Worm (Caenorhabditis elegans) whole organism, L1 larva: ENCODE results near the gene F58A3.4.
A peak's percentile ranks its signal among the peaks of the same experiment; 100 is the strongest.

Experiments used
- C16A3.4 ChIP-seq: fragments of 150-350 bp; optimal IDR thresholded peaks from 2 replicates; lab custom pipeline; 2014; ENCODE audit warnings: missing biosample characterization, missing genetic modification characterization
- F16B12.6 ChIP-seq: fragments of 150-350 bp; optimal IDR thresholded peaks from 2 replicates; lab custom pipeline; 2014; ENCODE audit warnings: missing biosample characterization, missing genetic modification characterization
- Y116A8C.19 ChIP-seq: sonication (generic microtip); optimal IDR thresholded peaks from 2 replicates; lab custom pipeline; 2016; ENCODE audit warnings: missing compliant biosample characterization, missing genetic modification characterization, borderline replicate concordance
- aha-1 ChIP-seq: fragments of 150-350 bp; optimal IDR thresholded peaks from 2 replicates; lab custom pipeline; 2014; ENCODE audit warnings: missing biosample characterization, missing genetic modification characterization
- alr-1 ChIP-seq: fragments of 200-800 bp; sonication (Bioruptor generic); optimal IDR thresholded peaks from 2 replicates; lab custom pipeline; 2018; ENCODE audit warnings: borderline replicate concordance, mild to moderate bottlenecking, missing genetic modification characterization, missing compliant biosample characterization
- aly-2 ChIP-seq: fragments of 150-350 bp; optimal IDR thresholded peaks from 2 replicates; lab custom pipeline; 2014; ENCODE audit warnings: missing biosample characterization, missing genetic modification characterization
- ceh-63 ChIP-seq: fragments of 200-800 bp; sonication (Bioruptor generic); optimal IDR thresholded peaks from 2 replicates; lab custom pipeline; 2018; ENCODE audit warnings: mild to moderate bottlenecking, missing genetic modification characterization, missing compliant biosample characterization
- ceh-8 ChIP-seq: fragments of 200-800 bp; sonication (Bioruptor generic); optimal IDR thresholded peaks from 2 replicates; lab custom pipeline; 2018; ENCODE audit warnings: mild to moderate bottlenecking, missing genetic modification characterization, moderate library complexity, missing compliant biosample characterization
- ceh-82 ChIP-seq, 3 experiments: fragments of 150-350 bp in 1 of 3; sonication (generic microtip) in 2 of 3; optimal IDR thresholded peaks; 2 replicates each; lab custom pipeline; 2014 to 2017; ENCODE audit warnings: missing biosample characterization in 3 of 3, missing genetic modification characterization in 3 of 3
- ceh-90 ChIP-seq: sonication (generic microtip); optimal IDR thresholded peaks from 2 replicates; lab custom pipeline; 2016; ENCODE audit warnings: missing genetic modification characterization, missing compliant biosample characterization
- dsc-1 ChIP-seq: sonication (generic microtip); optimal IDR thresholded peaks from 2 replicates; lab custom pipeline; 2016; ENCODE audit warnings: mild to moderate bottlenecking, missing genetic modification characterization, missing compliant biosample characterization
- efl-1 ChIP-seq, 4 experiments: fragments of 150-350 bp; optimal IDR thresholded peaks in 3 of 4; peaks in 1 of 4; 1 replicate in 1 of 4; 2 replicates in 3 of 4; lab custom pipeline; 2014; ENCODE audit warnings: missing biosample characterization in 2 of 4, missing genetic modification characterization in 2 of 4, missing genetic modification reagents in 2 of 4
- egl-13 ChIP-seq: sonication (generic microtip); optimal IDR thresholded peaks from 2 replicates; lab custom pipeline; 2016; ENCODE audit warnings: missing genotype, missing genetic modification reagents, missing genetic modification characterization, missing compliant biosample characterization
- egl-27 ChIP-seq, 2 experiments: fragments of 150-350 bp in 1 of 2; sonication (generic microtip); optimal IDR thresholded peaks; 3 replicates each; lab custom pipeline; 2017 to 2018; ENCODE audit warnings: missing biosample characterization in 2 of 2, missing genetic modification characterization in 2 of 2, missing genetic modification reagents in 2 of 2
- elt-2 ChIP-seq: sonication (generic microtip); optimal IDR thresholded peaks from 2 replicates; lab custom pipeline; 2016; ENCODE audit warnings: missing genetic modification characterization, mild to moderate bottlenecking, inconsistent platforms, missing compliant biosample characterization, missing genetic modification reagents
- elt-3 ChIP-seq, 6 experiments: fragments of 150-350 bp in 1 of 6; sonication (generic microtip); optimal IDR thresholded peaks; 2 replicates each; lab custom pipeline; 2017 to 2018; ENCODE audit warnings: missing biosample characterization in 6 of 6, missing genetic modification characterization in 6 of 6, inconsistent platforms in 1 of 6
- irx-1 ChIP-seq: sonication (generic microtip); optimal IDR thresholded peaks from 2 replicates; lab custom pipeline; 2016; ENCODE audit warnings: missing genetic modification characterization, missing compliant biosample characterization
- lin-13 ChIP-seq: fragments of 150-350 bp; optimal IDR thresholded peaks from 2 replicates; lab custom pipeline; 2014; ENCODE audit warnings: missing biosample characterization, missing genetic modification reagents, missing genetic modification characterization
- lin-14 ChIP-seq: fragments of 200-800 bp; sonication (Bioruptor generic); optimal IDR thresholded peaks from 2 replicates; lab custom pipeline; 2018; ENCODE audit warnings: mild to moderate bottlenecking, missing genetic modification characterization, moderate library complexity, missing compliant biosample characterization
- lin-15B ChIP-seq: fragments of 150-350 bp; sonication (generic microtip); optimal IDR thresholded peaks from 3 replicates; lab custom pipeline; 2014; ENCODE audit warnings: missing biosample characterization, missing genetic modification characterization
- mab-9 ChIP-seq: fragments of 200-800 bp; sonication (Bioruptor generic); IDR thresholded peaks from 2 replicates; pipeline ENCODE4 v1.3.6; 2022; ENCODE audit warnings: missing genetic modification reagents, missing genetic modification characterization, missing compliant biosample characterization
- nhr-11 ChIP-seq: fragments of 150-350 bp; optimal IDR thresholded peaks from 2 replicates; lab custom pipeline; 2014; ENCODE audit warnings: missing biosample characterization, missing genetic modification characterization
- nhr-20 ChIP-seq: sonication (generic microtip); optimal IDR thresholded peaks from 2 replicates; lab custom pipeline; 2016; ENCODE audit warnings: mild to moderate bottlenecking, missing genetic modification characterization, missing compliant biosample characterization
- nhr-28 ChIP-seq: fragments of 150-350 bp; optimal IDR thresholded peaks from 2 replicates; lab custom pipeline; 2014; ENCODE audit warnings: missing biosample characterization, missing genetic modification characterization
- nhr-76 ChIP-seq: sonication (generic microtip); optimal IDR thresholded peaks from 2 replicates; lab custom pipeline; 2017; ENCODE audit warnings: missing biosample characterization, missing genetic modification characterization
- nhr-77 ChIP-seq: fragments of 150-350 bp; optimal IDR thresholded peaks from 2 replicates; lab custom pipeline; 2014; ENCODE audit warnings: missing biosample characterization, missing genetic modification characterization
- nhr-85 ChIP-seq: sonication (generic microtip); peaks from one replicate; lab custom pipeline; 2016; ENCODE audit warnings: missing genetic modification characterization, inconsistent platforms, missing compliant biosample characterization
- nhr-90 ChIP-seq: sonication (generic microtip); optimal IDR thresholded peaks from 2 replicates; lab custom pipeline; 2016; ENCODE audit warnings: mild to moderate bottlenecking, missing genetic modification characterization, missing compliant biosample characterization; ENCODE audit not compliant: poor library complexity
- pag-3 ChIP-seq: sonication (generic microtip); optimal IDR thresholded peaks from 2 replicates; lab custom pipeline; 2017; ENCODE audit warnings: missing genetic modification characterization, mild to moderate bottlenecking, missing compliant biosample characterization, antibody characterized with exemption, borderline replicate concordance; ENCODE audit not compliant: insufficient read depth
- pax-3 ChIP-seq: fragments of 200-800 bp; sonication (Bioruptor generic); optimal IDR thresholded peaks from 2 replicates; lab custom pipeline; 2018; ENCODE audit warnings: mild to moderate bottlenecking, missing genetic modification characterization, moderate library complexity, missing compliant biosample characterization
- pqm-1 ChIP-seq: sonication (generic microtip); optimal IDR thresholded peaks from 3 replicates; lab custom pipeline; 2017; ENCODE audit warnings: missing biosample characterization, missing genetic modification characterization
- rnt-1 ChIP-seq: sonication (generic microtip); optimal IDR thresholded peaks from 2 replicates; lab custom pipeline; 2016; ENCODE audit warnings: mild to moderate bottlenecking, missing genetic modification characterization, moderate library complexity, missing compliant biosample characterization
- skn-1 ChIP-seq: fragments of 150-350 bp; optimal IDR thresholded peaks from 2 replicates; lab custom pipeline; 2014; ENCODE audit warnings: missing biosample characterization, missing genetic modification characterization
- sox-4 ChIP-seq: sonication (generic microtip); optimal IDR thresholded peaks from 2 replicates; lab custom pipeline; 2016; ENCODE audit warnings: missing genetic modification characterization, missing compliant biosample characterization
- sptf-1 ChIP-seq: fragments of 150-350 bp; optimal IDR thresholded peaks from 2 replicates; lab custom pipeline; 2014; ENCODE audit warnings: missing biosample characterization, missing genetic modification characterization
- sup-37 ChIP-seq: fragments of 200-800 bp; sonication (Bioruptor generic); optimal IDR thresholded peaks from 2 replicates; lab custom pipeline; 2018; ENCODE audit warnings: mild to moderate bottlenecking, missing genetic modification characterization, missing compliant biosample characterization
- tbx-2 ChIP-seq: sonication (generic microtip); optimal IDR thresholded peaks from 2 replicates; lab custom pipeline; 2016; ENCODE audit warnings: missing genetic modification characterization, missing compliant biosample characterization
- unc-98 ChIP-seq: fragments of 200-800 bp; sonication (Bioruptor generic); IDR thresholded peaks from 2 replicates; pipeline ENCODE4 v1.3.6; 2022; ENCODE audit warnings: missing genetic modification characterization, missing compliant biosample characterization
- vab-15 ChIP-seq: sonication (generic microtip); optimal IDR thresholded peaks from 2 replicates; lab custom pipeline; 2017; ENCODE audit warnings: missing genotype, mild to moderate bottlenecking, missing genetic modification characterization, missing compliant biosample characterization
- xbp-1 ChIP-seq: sonication (generic microtip); optimal IDR thresholded peaks from 2 replicates; lab custom pipeline; 2016; ENCODE audit warnings: missing genetic modification characterization, missing compliant biosample characterization
- zag-1 ChIP-seq: fragments of 150-350 bp; optimal IDR thresholded peaks from 2 replicates; lab custom pipeline; 2014; ENCODE audit warnings: missing biosample characterization, missing genetic modification characterization
- ztf-4 ChIP-seq: fragments of 150-350 bp; optimal IDR thresholded peaks from 2 replicates; lab custom pipeline; 2014; ENCODE audit warnings: missing biosample characterization, missing genetic modification characterization

F58A3.4 gene

ce11 chrX:11033128-11033951, 22.9 kb upstream of the F58A3.4 start (continued):
- TF ChIP-seq mab-9 (GFP tag; lab: Robert Waterston, UW) = no peak

- peak; percentile 32 for TF ChIP-seq nhr-85
- TF ChIP-seq egl-27 (tag; optimal IDR thresholded peaks at IDR 0.05; lab: Kevin White, UChicago) = no peak
- peak; percentile 24 for TF ChIP-seq dsc-1 (tag; lab: Kevin White, UChicago)
- peak; percentile 30 for TF ChIP-seq rnt-1 (tag; lab: Kevin White, UChicago)
- peak in 4 of 6 experiments; percentile 85 to 91 (median 90) for TF ChIP-seq elt-3 (tag; optimal IDR thresholded peaks at IDR 0.05; lab: Kevin White, UChicago)
Observed at ce11 chrX:11032412-11032811, 21.9 kb upstream of the F58A3.4 start.

DNA sequence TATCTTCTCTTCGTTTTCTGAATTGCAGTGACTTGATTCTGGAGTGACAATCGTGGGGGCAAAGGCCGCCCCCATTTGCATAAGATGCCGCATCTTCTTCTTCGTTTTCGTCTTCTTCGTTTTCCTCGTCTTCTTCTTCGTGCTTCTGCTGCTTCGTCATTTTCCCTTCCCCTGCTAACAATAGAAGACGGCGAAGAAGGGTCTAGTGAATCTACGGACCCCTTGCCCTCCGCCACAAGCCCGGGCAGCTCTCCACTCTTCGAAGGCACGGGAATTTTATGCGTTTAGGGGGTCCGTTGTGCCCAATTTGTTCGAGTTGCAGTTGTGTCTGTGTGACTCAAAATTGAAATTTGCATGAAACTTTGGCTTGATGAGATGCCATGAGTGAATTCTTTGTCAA, 21.4 kb upstream of the F58A3.4 start:
- TF ChIP-seq nhr-85 (no peak), efl-1 (optimal IDR thresholded peaks at IDR 0.05; lab: Kevin White, UChicago) (no peak), efl-1 (GFP tag; optimal IDR thresholded peaks at IDR 0.05 in 1 of 2; lab: Kevin White, UChicago) (peak in 1 of 2 experiments; percentile 0), lin-14 (peak; percentile 10), lin-13 (GFP tag; lab: Kevin White, UChicago) (no peak), ceh-63 (GFP tag; lab: Kevin White, UChicago) (peak; percentile 2), lin-15B (tag; lab: Kevin White, UChicago) (no peak), ceh-82 (tag; optimal IDR thresholded peaks at IDR 0.05; lab: Kevin White, UChicago) (peak in 1 of 3 experiments; percentile 5), unc-98 (no peak)

DNA sequence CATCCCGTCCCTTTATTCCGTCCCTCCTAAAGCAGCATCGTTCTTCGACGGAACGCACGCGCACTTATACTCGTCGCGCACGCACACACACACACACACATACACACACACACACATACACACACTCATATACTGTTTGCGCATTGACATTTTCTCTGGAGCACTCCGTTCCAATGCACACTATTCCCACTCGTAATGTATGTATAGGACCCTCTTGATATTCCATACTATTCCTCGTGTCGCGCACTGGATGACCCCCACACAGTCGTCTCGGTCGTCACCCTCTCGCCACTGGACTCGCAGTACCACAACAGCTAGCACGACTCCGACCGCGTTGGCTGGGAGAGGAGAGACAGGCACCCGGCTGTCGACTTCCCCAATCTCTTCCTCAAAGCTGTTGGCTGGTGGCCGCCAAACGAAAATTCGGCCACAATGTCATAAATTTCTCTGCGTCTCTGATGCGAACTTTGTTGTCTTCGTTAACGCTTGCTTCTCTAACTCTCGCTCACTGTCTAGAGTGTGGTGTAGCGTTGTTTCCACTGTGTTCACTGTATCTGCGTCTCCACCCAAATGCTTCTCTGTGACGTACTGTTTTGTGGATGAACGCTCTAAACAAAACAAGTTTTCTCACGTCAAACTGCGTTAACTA, 20.7 kb upstream of the F58A3.4 start:
- peak; percentile 4 for TF ChIP-seq aly-2
- TF ChIP-seq aha-1 (tag; lab: Kevin White, UChicago) = peak; percentile 82
- TF ChIP-seq sox-4 (tag; lab: Kevin White, UChicago) = peak; percentile 80
- TF ChIP-seq vab-15 (tag; lab: Kevin White, UChicago) = no peak
- peak; percentile 85 for TF ChIP-seq irx-1 (tag; lab: Kevin White, UChicago)
- peak; percentile 86 for TF ChIP-seq dsc-1 (tag; lab: Kevin White, UChicago)
- TF ChIP-seq alr-1 = no peak
- no peak for TF ChIP-seq F16B12.6 (tag; lab: Kevin White, UChicago)
- TF ChIP-seq skn-1 = peak; percentile 73
- peak; percentile 96 for TF ChIP-seq nhr-20
- peak; percentile 89 for TF ChIP-seq nhr-90 (tag; lab: Kevin White, UChicago)
- TF ChIP-seq ceh-8 = peak; percentile 64
- TF ChIP-seq Y116A8C.19 (tag; lab: Kevin White, UChicago) = peak; percentile 1
- TF ChIP-seq efl-1 (optimal IDR thresholded peaks at IDR 0.05; lab: Kevin White, UChicago) = peak; percentile 64 to 73
- TF ChIP-seq efl-1 (GFP tag; optimal IDR thresholded peaks at IDR 0.05 in 1 of 2; lab: Kevin White, UChicago) = peak; percentile 27 to 95
- no peak for TF ChIP-seq nhr-28 (tag; lab: Kevin White, UChicago)
- TF ChIP-seq pag-3 = peak; percentile 65
- peak; percentile 72 for TF ChIP-seq zag-1 (tag; lab: Kevin White, UChicago)
- peak; percentile 90 for TF ChIP-seq xbp-1 (tag; lab: Kevin White, UChicago)
- peak; percentile 86 for TF ChIP-seq ztf-4
- peak; percentile 91 for TF ChIP-seq nhr-77
- no peak for TF ChIP-seq sptf-1 (tag; lab: Kevin White, UChicago)
- TF ChIP-seq sup-37 = peak; percentile 56
- TF ChIP-seq egl-27 (tag; optimal IDR thresholded peaks at IDR 0.05; lab: Kevin White, UChicago) = peak; percentile 63 to 67
- peak; percentile 97 for TF ChIP-seq nhr-85
- TF ChIP-seq nhr-11 (tag; lab: Kevin White, UChicago) = peak; percentile 76
- peak; percentile 40 for TF ChIP-seq nhr-76 (tag; lab: Kevin White, UChicago)
- peak; percentile 51 for TF ChIP-seq ceh-90
- peak in 5 of 6 experiments; percentile 15 to 84 (median 42) for TF ChIP-seq elt-3 (tag; optimal IDR thresholded peaks at IDR 0.05; lab: Kevin White, UChicago)
- TF ChIP-seq pax-3 (tag; lab: Kevin White, UChicago) = peak; percentile 72
- peak; percentile 91 for TF ChIP-seq egl-13 (tag; lab: Kevin White, UChicago)
- peak; percentile 88 for TF ChIP-seq C16A3.4
- TF ChIP-seq pqm-1 (tag; lab: Kevin White, UChicago) = no peak
- peak; percentile 97 for TF ChIP-seq tbx-2
- TF ChIP-seq elt-2 = peak; percentile 65
